Fruit fly (Drosophila melanogaster): ENCODE measurements around the gene CG15005.

DNA sequence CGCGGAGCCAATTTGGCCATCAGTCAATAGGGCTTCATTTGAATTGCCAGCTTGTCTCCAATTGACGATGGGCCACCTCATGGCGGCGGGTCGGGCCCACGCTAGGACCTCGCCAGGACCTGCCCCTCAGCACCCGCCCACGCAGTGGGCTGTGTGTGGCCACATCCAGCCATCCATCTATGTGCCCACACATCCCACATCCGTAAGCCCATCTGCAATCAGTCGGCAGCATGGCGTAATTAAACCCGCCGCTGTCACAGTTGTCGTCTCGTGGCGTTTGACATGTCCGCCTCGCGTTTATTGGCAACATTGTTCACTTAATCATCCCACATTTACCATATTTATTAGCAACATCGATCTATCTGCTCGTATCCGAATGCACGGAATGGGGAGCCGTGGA lies 34.1 kb upstream of the CG15005 start:
- no peak for TF ChIP-seq CTCF (optimal IDR thresholded peaks at IDR 0.05)
- TF ChIP-seq CG8478 (optimal IDR thresholded peaks at IDR 0.05), result no peak
